Fruit fly (Drosophila melanogaster) whole organism, embryonic: ENCODE data around the gene BHD.

Experiments
- Adf1 ChIP-seq: fragments of 200-800 bp; sonication (Bioruptor generic); IDR thresholded peaks from 2 replicates; pipeline ENCODE4 v1.3.6; 2022; ENCODE audit warnings: missing biosample characterization, missing genetic modification characterization
- Atf6 ChIP-seq: fragments of 200-800 bp; sonication (Bioruptor generic); IDR thresholded peaks from 2 replicates; pipeline ENCODE4 v1.3.6; 2022; ENCODE audit warnings: missing biosample characterization, missing genetic modification characterization
- CG11560 ChIP-seq: fragments of 200-800 bp; sonication (Bioruptor generic); IDR thresholded peaks from 3 replicates; pipeline ENCODE4 v1.3.6; 2022; ENCODE audit warnings: missing biosample characterization, missing genetic modification characterization
- CG12155 ChIP-seq: fragments of 200-800 bp; sonication (Bioruptor generic); optimal IDR thresholded peaks from 3 replicates; lab custom pipeline; 2016; ENCODE audit warnings: missing biosample characterization, missing genetic modification characterization
- CG12391 ChIP-seq: fragments of 200-800 bp; sonication (Bioruptor generic); optimal IDR thresholded peaks from 3 replicates; lab custom pipeline; 2018; ENCODE audit warnings: missing biosample characterization, mild to moderate bottlenecking, missing genetic modification characterization, moderate library complexity
- CG12659 ChIP-seq: fragments of 200-800 bp; sonication (Bioruptor generic); optimal IDR thresholded peaks from 3 replicates; lab custom pipeline; 2017; ENCODE audit warnings: mild to moderate bottlenecking, missing biosample characterization, missing genetic modification reagents, missing genetic modification characterization
- CG14014 ChIP-seq: fragments of 200-800 bp; sonication (Bioruptor generic); IDR thresholded peaks from 2 replicates; pipeline ENCODE4 v1.3.6; 2022; ENCODE audit warnings: missing biosample characterization, missing genetic modification characterization
- CG14710 ChIP-seq: fragments of 200-800 bp; sonication (Bioruptor generic); optimal IDR thresholded peaks from 3 replicates; lab custom pipeline; 2019; ENCODE audit warnings: missing biosample characterization, mild to moderate bottlenecking, missing genetic modification characterization, moderate library complexity
- CG15073 ChIP-seq: fragments of 200-800 bp; sonication (Bioruptor generic); optimal IDR thresholded peaks from 2 replicates; lab custom pipeline; 2016; ENCODE audit warnings: missing biosample characterization, missing genetic modification characterization
- CG1529 ChIP-seq: fragments of 200-800 bp; sonication (Bioruptor generic); optimal IDR thresholded peaks from 3 replicates; lab custom pipeline; 2018; ENCODE audit warnings: missing biosample characterization, missing genetic modification characterization
- CG17612 ChIP-seq: fragments of 200-800 bp; sonication (Bioruptor generic); IDR thresholded peaks from 2 replicates; pipeline ENCODE4 v1.3.6; 2022; ENCODE audit warnings: missing biosample characterization, missing genetic modification characterization
- CG18764 ChIP-seq: fragments of 200-800 bp; sonication (Bioruptor generic); optimal IDR thresholded peaks from 3 replicates; lab custom pipeline; 2016; ENCODE audit warnings: missing biosample characterization, missing genetic modification characterization
- CG2116 ChIP-seq: fragments of 200-800 bp; sonication (Bioruptor generic); optimal IDR thresholded peaks from 3 replicates; lab custom pipeline; 2018; ENCODE audit warnings: missing biosample characterization, mild to moderate bottlenecking, missing genetic modification characterization
- CG2712 ChIP-seq: fragments of 200-800 bp; optimal IDR thresholded peaks from 3 replicates; lab custom pipeline; 2019; ENCODE audit warnings: missing biosample characterization, mild to moderate bottlenecking, missing genetic modification characterization, moderate library complexity
- CG30403 ChIP-seq: fragments of 200-800 bp; sonication (Bioruptor generic); optimal IDR thresholded peaks from 3 replicates; lab custom pipeline; 2016; ENCODE audit warnings: missing biosample characterization, missing genetic modification characterization
- CG3407 ChIP-seq: fragments of 200-800 bp; sonication (Bioruptor generic); optimal IDR thresholded peaks from 2 replicates; lab custom pipeline; 2018; ENCODE audit warnings: missing biosample characterization, mild to moderate bottlenecking, missing genetic modification characterization
- CG4404 ChIP-seq: fragments of 200-800 bp; sonication (Bioruptor generic); IDR thresholded peaks from 2 replicates; pipeline ENCODE4 v1.3.6; 2022; ENCODE audit warnings: missing biosample characterization, missing genetic modification characterization
- CG5180 ChIP-seq: fragments of 200-800 bp; sonication (Bioruptor generic); optimal IDR thresholded peaks from 3 replicates; lab custom pipeline; 2017; ENCODE audit warnings: missing biosample characterization, missing genetic modification characterization, mild to moderate bottlenecking, moderate library complexity, missing genetic modification reagents
- CG6272 ChIP-seq: fragments of 200-800 bp; sonication (Bioruptor generic); IDR thresholded peaks from 2 replicates; pipeline ENCODE4 v1.3.6; 2022; ENCODE audit warnings: missing biosample characterization, missing genetic modification characterization
- CG6683 ChIP-seq: fragments of 200-800 bp; sonication (Bioruptor generic); optimal IDR thresholded peaks from 2 replicates; lab custom pipeline; 2017; ENCODE audit warnings: missing biosample characterization, mild to moderate bottlenecking, missing genetic modification characterization, missing genetic modification reagents
- CG8089 ChIP-seq: fragments of 200-800 bp; sonication (Bioruptor generic); optimal IDR thresholded peaks from 3 replicates; lab custom pipeline; 2016; ENCODE audit warnings: missing biosample characterization, missing genetic modification characterization
- D19A ChIP-seq: fragments of 200-800 bp; optimal IDR thresholded peaks from 3 replicates; lab custom pipeline; 2019; ENCODE audit warnings: missing biosample characterization, mild to moderate bottlenecking, missing genetic modification characterization, moderate library complexity
- Dad ChIP-seq: fragments of 200-800 bp; sonication (Bioruptor generic); optimal IDR thresholded peaks from 3 replicates; lab custom pipeline; 2016; ENCODE audit warnings: missing biosample characterization, missing genetic modification characterization
- Dfd ChIP-seq, 2 experiments: fragments of >200 bp; optimal IDR thresholded peaks; 2 replicates each; lab custom pipeline; 2017; ENCODE audit warnings: missing biosample characterization in 2 of 2, missing genetic modification characterization in 2 of 2
- ERR ChIP-seq: fragments of 200-800 bp; sonication (Bioruptor generic); optimal IDR thresholded peaks from 2 replicates; lab custom pipeline; 2016; ENCODE audit warnings: missing biosample characterization, missing genetic modification characterization
- Eip74EF ChIP-seq, 2 experiments: fragments of 200-800 bp in 1 of 2; fragments of >200 bp in 1 of 2; sonication (Bioruptor generic) in 1 of 2; optimal IDR thresholded peaks; 2 replicates each; lab custom pipeline; 2017 to 2019; ENCODE audit warnings: missing biosample characterization in 2 of 2, missing genetic modification characterization in 2 of 2, mild to moderate bottlenecking in 1 of 2, moderate library complexity in 1 of 2
- MBD-R2 ChIP-seq: fragments of 200-800 bp; sonication (Bioruptor generic); IDR thresholded peaks from 2 replicates; pipeline ENCODE4 v1.3.6; 2022; ENCODE audit warnings: missing biosample characterization, missing genetic modification characterization
- Ptx1 ChIP-seq: fragments of 200-800 bp; sonication (Bioruptor generic); IDR thresholded peaks from 2 replicates; pipeline ENCODE4 v1.3.6; 2022; ENCODE audit warnings: missing biosample characterization, missing genetic modification characterization
- Taf1 ChIP-seq: fragments of 200-800 bp; sonication (Bioruptor generic); IDR thresholded peaks from 2 replicates; pipeline ENCODE4 v1.3.6; 2022; ENCODE audit warnings: missing biosample characterization, missing genetic modification characterization
- az2 ChIP-seq: fragments of 200-800 bp; sonication (Bioruptor generic); optimal IDR thresholded peaks from 3 replicates; lab custom pipeline; 2016; ENCODE audit warnings: missing biosample characterization, missing genetic modification characterization
- cad ChIP-seq: fragments of >200 bp; optimal IDR thresholded peaks from 2 replicates; lab custom pipeline; 2017; ENCODE audit warnings: missing biosample characterization, missing genetic modification characterization
- ci ChIP-seq: fragments of 200-800 bp; sonication (Bioruptor generic); IDR thresholded peaks from 3 replicates; pipeline ENCODE4 v1.3.6; 2022; ENCODE audit warnings: missing biosample characterization, missing genetic modification characterization
- dan ChIP-seq: fragments of 200-800 bp; sonication (Bioruptor generic); IDR thresholded peaks from 2 replicates; pipeline ENCODE4 v1.3.6; 2022; ENCODE audit warnings: missing biosample characterization, missing genetic modification characterization
- dm ChIP-seq: fragments of 200-800 bp; sonication (Bioruptor generic); optimal IDR thresholded peaks from 3 replicates; lab custom pipeline; 2016; ENCODE audit warnings: missing biosample characterization, missing genetic modification characterization
- dmrt11E ChIP-seq: fragments of 200-800 bp; sonication (Bioruptor generic); optimal IDR thresholded peaks from 3 replicates; lab custom pipeline; 2018; ENCODE audit warnings: missing biosample characterization, mild to moderate bottlenecking, missing genetic modification characterization, moderate library complexity
- dpn ChIP-seq, 2 experiments: fragments of 200-800 bp; sonication (Bioruptor generic); optimal IDR thresholded peaks; 3 replicates each; lab custom pipeline; 2016; ENCODE audit warnings: missing biosample characterization in 2 of 2, missing genetic modification characterization in 2 of 2
- emc ChIP-seq: fragments of 200-800 bp; sonication (Bioruptor generic); optimal IDR thresholded peaks from 2 replicates; lab custom pipeline; 2016; ENCODE audit warnings: missing biosample characterization, missing genetic modification characterization
- esg ChIP-seq: fragments of 200-800 bp; sonication (Bioruptor generic); conservative IDR thresholded peaks from 2 replicates; pipeline ENCODE4 v1.3.6; 2022; ENCODE audit warnings: missing biosample characterization, missing genetic modification characterization
- jigr1 ChIP-seq: fragments of 200-800 bp; sonication (Bioruptor generic); IDR thresholded peaks from 3 replicates; pipeline ENCODE4 v1.3.6; 2022; ENCODE audit warnings: missing biosample characterization, missing genetic modification characterization
- jing ChIP-seq: fragments of 200-800 bp; sonication (Bioruptor generic); optimal IDR thresholded peaks from 2 replicates; lab custom pipeline; 2018; ENCODE audit warnings: missing biosample characterization, mild to moderate bottlenecking, missing genetic modification characterization
- knrl ChIP-seq: fragments of 200-800 bp; sonication (Bioruptor generic); IDR thresholded peaks from 3 replicates; pipeline ENCODE4 v1.3.6; 2022; ENCODE audit warnings: missing biosample characterization, missing genetic modification characterization; ENCODE audit not compliant: partially characterized antibody
- odd ChIP-seq: fragments of 200-800 bp; sonication (Bioruptor generic); optimal IDR thresholded peaks from 2 replicates; lab custom pipeline; 2017; ENCODE audit warnings: missing biosample characterization, mild to moderate bottlenecking, missing genetic modification characterization
- p53 ChIP-seq: fragments of 200-800 bp; sonication (Bioruptor generic); optimal IDR thresholded peaks from 2 replicates; lab custom pipeline; 2016; ENCODE audit warnings: missing biosample characterization, missing genetic modification characterization
- pfk ChIP-seq: fragments of 200-800 bp; sonication (Bioruptor generic); optimal IDR thresholded peaks from 2 replicates; lab custom pipeline; 2018; ENCODE audit warnings: missing biosample characterization, mild to moderate bottlenecking, missing genetic modification characterization, moderate library complexity
- pita ChIP-seq: fragments of 200-800 bp; sonication (Bioruptor generic); optimal IDR thresholded peaks from 2 replicates; lab custom pipeline; 2017; ENCODE audit warnings: missing biosample characterization, mild to moderate bottlenecking, missing genetic modification characterization
- pnt ChIP-seq: fragments of 200-800 bp; sonication (Bioruptor generic); optimal IDR thresholded peaks from 3 replicates; lab custom pipeline; 2016; ENCODE audit warnings: missing biosample characterization, missing genetic modification characterization
- ro ChIP-seq: fragments of 200-800 bp; sonication (Bioruptor generic); IDR thresholded peaks from 2 replicates; pipeline ENCODE4 v1.3.6; 2022; ENCODE audit warnings: missing biosample characterization, missing genetic modification characterization
- schlank ChIP-seq: fragments of 200-800 bp; sonication (Bioruptor generic); optimal IDR thresholded peaks from 2 replicates; lab custom pipeline; 2018; ENCODE audit warnings: missing biosample characterization, mild to moderate bottlenecking, missing genetic modification characterization
- shn ChIP-seq: fragments of 200-800 bp; sonication (Bioruptor generic); optimal IDR thresholded peaks from 3 replicates; lab custom pipeline; 2016; ENCODE audit warnings: missing biosample characterization, missing genetic modification characterization
- vnd ChIP-seq: fragments of 200-800 bp; sonication (Bioruptor generic); IDR thresholded peaks from 3 replicates; pipeline ENCODE4 v1.3.6; 2022; ENCODE audit warnings: missing biosample characterization, missing genetic modification characterization; ENCODE audit not compliant: partially characterized antibody
- wdn ChIP-seq: fragments of 200-800 bp; sonication (Bioruptor generic); IDR thresholded peaks from 2 replicates; pipeline ENCODE4 v1.3.6; 2022; ENCODE audit warnings: missing biosample characterization, missing genetic modification characterization

BHD gene

dm6 chr3L:7241217-7241859 lies 3.0 kb downstream of the BHD start, which contains the start of the genes RpL18 and Neos (continued):
- TF ChIP-seq knrl (GFP tag; lab: Robert Waterston, UW) = no peak
- TF ChIP-seq pfk (GFP tag; lab: Kevin White, UChicago) = peak; percentile 75
- TF ChIP-seq CG15073 (GFP tag; lab: Kevin White, UChicago) = no peak
- peak; percentile 84 for TF ChIP-seq schlank (tag; lab: Kevin White, UChicago)
- TF ChIP-seq CG6272 = no peak
- TF ChIP-seq CG12659 (GFP tag; lab: Kevin White, UChicago) = peak; percentile 92
- TF ChIP-seq ro = no peak
- peak; percentile 38 for TF ChIP-seq CG14014 (GFP tag; lab: Robert Waterston, UW)
- TF ChIP-seq CG18764 (GFP tag; lab: Kevin White, UChicago) = peak; percentile 51
- no peak for TF ChIP-seq D19A
- TF ChIP-seq CG17612 (GFP tag; lab: Robert Waterston, UW) = no peak
- peak; percentile 93 for TF ChIP-seq dm (GFP tag; lab: Kevin White, UChicago)
- peak; percentile 63 for TF ChIP-seq az2
- TF ChIP-seq p53 (GFP tag; lab: Kevin White, UChicago) = peak; percentile 62
- TF ChIP-seq Dfd (GFP tag; optimal IDR thresholded peaks at IDR 0.05; lab: Kevin White, UChicago) = no peak
- no peak for TF ChIP-seq ERR (GFP tag; lab: Kevin White, UChicago)
- peak; percentile 62 for TF ChIP-seq dmrt11E (tag; lab: Kevin White, UChicago)
- peak; percentile 53 for TF ChIP-seq wdn (GFP tag; lab: Robert Waterston, UW)
- TF ChIP-seq cad (GFP tag; lab: Kevin White, UChicago) = no peak
- peak; percentile 30 for TF ChIP-seq emc (GFP tag; lab: Kevin White, UChicago)
- peak; percentile 23; the same call in 1 of the 2 replicates for TF ChIP-seq Adf1
- peak; percentile 51 to 75 for TF ChIP-seq dpn (GFP tag; optimal IDR thresholded peaks at IDR 0.05; lab: Kevin White, UChicago)
- TF ChIP-seq Atf6 = peak; percentile 76
- TF ChIP-seq dan = no peak
- TF ChIP-seq CG12155 = peak; percentile 65
- TF ChIP-seq Eip74EF (GFP tag; optimal IDR thresholded peaks at IDR 0.05; lab: Kevin White, UChicago) = peak in 1 of 2 experiments; percentile 47
- TF ChIP-seq CG2712 (tag; lab: Kevin White, UChicago) = peak; percentile 74
- peak; percentile 47 for TF ChIP-seq CG6683
- TF ChIP-seq pnt (GFP tag; lab: Kevin White, UChicago) = no peak
- peak; percentile 74 for TF ChIP-seq CG1529
- TF ChIP-seq CG12391 (tag; lab: Kevin White, UChicago) = peak; percentile 86
- TF ChIP-seq CG11560 (tag; lab: Robert Waterston, UW) = no peak
- TF ChIP-seq jing (GFP tag; lab: Kevin White, UChicago) = no peak
- TF ChIP-seq CG3407 = peak; percentile 60
- peak; percentile 80 for TF ChIP-seq CG30403 (GFP tag; lab: Kevin White, UChicago)
- TF ChIP-seq ci (GFP tag; lab: Robert Waterston, UW) = peak; percentile 93
- TF ChIP-seq CG8089 = peak; percentile 63
- TF ChIP-seq vnd = no peak
- TF ChIP-seq CG4404 = peak; percentile 55
- peak; percentile 57 for TF ChIP-seq Ptx1 (GFP tag; lab: Robert Waterston, UW)
- TF ChIP-seq shn = peak; percentile 73
- TF ChIP-seq MBD-R2 (GFP tag; lab: Robert Waterston, UW) = peak; percentile 61; the same call in 1 of the 2 replicates
- TF ChIP-seq Taf1 (GFP tag; lab: Robert Waterston, UW) = peak; percentile 26; the same call in 1 of the 2 replicates
- no peak for TF ChIP-seq pita (GFP tag; lab: Kevin White, UChicago)
- peak; percentile 39; the same call in 1 of the 2 replicates for TF ChIP-seq esg (GFP tag; lab: Robert Waterston, UW)
- peak; percentile 82 for TF ChIP-seq CG14710 (tag; lab: Kevin White, UChicago)
- TF ChIP-seq CG5180 (GFP tag; lab: Kevin White, UChicago) = no peak
- TF ChIP-seq jigr1 (GFP tag; lab: Robert Waterston, UW) = no peak
- peak; percentile 56 for TF ChIP-seq Dad
- peak; percentile 88 for TF ChIP-seq odd (GFP tag; lab: Kevin White, UChicago)
- TF ChIP-seq CG2116 (GFP tag; lab: Kevin White, UChicago) = peak; percentile 79
